Worm (Caenorhabditis elegans): Measurements from ENCODE around the gene cul-6.
A peak's percentile ranks its signal among the peaks of the same experiment; 100 is the strongest.

The cul-6 gene

ce11 chrIV:12600941-12601340, 10.7 kb upstream of the cul-6 start (continued):
- no peak for TF ChIP-seq F10B5.3 (tag; optimal IDR thresholded peaks at IDR 0.05)
- TF ChIP-seq lin-39 (tag; optimal IDR thresholded peaks at IDR 0.05), result no peak
- peak; percentile 38; the same call in 1 of the 2 replicates for TF ChIP-seq T26A8.4 (GFP tag; IDR thresholded peaks at IDR 0.05)
- TF ChIP-seq saeg-2 (GFP tag; IDR thresholded peaks at IDR 0.05), result peak; percentile 69; the same call in 1 of the 2 replicates
- no peak for TF ChIP-seq egl-27 (tag; optimal IDR thresholded peaks at IDR 0.05)
- TF ChIP-seq attf-4 (tag; optimal IDR thresholded peaks at IDR 0.05), result no peak
- peak; percentile 99 for TF ChIP-seq dmd-6 (GFP tag; IDR thresholded peaks at IDR 0.05)
- TF ChIP-seq nhr-28 (tag; optimal IDR thresholded peaks at IDR 0.05), result peak; percentile 91
- TF ChIP-seq Y48G9A.11 (GFP tag; IDR thresholded peaks at IDR 0.05), result no peak
- peak; percentile 89 for TF ChIP-seq dve-1 (tag; optimal IDR thresholded peaks at IDR 0.05; ENCODE audit: insufficient read depth)
- no peak for TF ChIP-seq daf-12 (tag; optimal IDR thresholded peaks at IDR 0.05)
- TF ChIP-seq dmd-9 (GFP tag; IDR thresholded peaks at IDR 0.05), result no peak
- TF ChIP-seq mes-2 (tag; optimal IDR thresholded peaks at IDR 0.05; ENCODE audit: poor library complexity, severe bottlenecking), result peak; percentile 12
- no peak for TF ChIP-seq snpc-1.2 (GFP tag; IDR thresholded peaks at IDR 0.05)
- TF ChIP-seq ceh-28 (tag; optimal IDR thresholded peaks at IDR 0.05), result no peak
- TF ChIP-seq snpc-4 (tag; optimal IDR thresholded peaks at IDR 0.05), result no peak
- TF ChIP-seq T20F7.1 (GFP tag; optimal IDR thresholded peaks at IDR 0.05), result peak; percentile 53
- peak; percentile 92 for TF ChIP-seq nhr-48 (tag; optimal IDR thresholded peaks at IDR 0.05)
- TF ChIP-seq nhr-102 (tag; optimal IDR thresholded peaks at IDR 0.05), result peak; percentile 98
- TF ChIP-seq lin-15B (tag; optimal IDR thresholded peaks at IDR 0.05), result no peak
- no peak for TF ChIP-seq dmd-8 (GFP tag; IDR thresholded peaks at IDR 0.05)
- TF ChIP-seq zfp-3 (GFP tag; conservative IDR thresholded peaks at IDR 0.05), result no peak
- TF ChIP-seq pqm-1 (tag; optimal IDR thresholded peaks at IDR 0.05), result peak; percentile 95
- TF ChIP-seq ZK546.5 (tag; optimal IDR thresholded peaks at IDR 0.05), result no peak
- TF ChIP-seq nhr-25 (tag; optimal IDR thresholded peaks at IDR 0.05; ENCODE audit: borderline replicate concordance, insufficient read depth), result no peak
- TF ChIP-seq mdl-1 (tag; optimal IDR thresholded peaks at IDR 0.05), result peak in 1 of 2 experiments; percentile 7
- peak; percentile 7 for TF ChIP-seq lin-13 (GFP tag; optimal IDR thresholded peaks at IDR 0.05)
- TF ChIP-seq ceh-20 (GFP tag; IDR thresholded peaks at IDR 0.05), result peak; percentile 48; the same call in 1 of the 2 replicates
- no peak for TF ChIP-seq F49E8.2 (tag; optimal IDR thresholded peaks at IDR 0.05; ENCODE audit: borderline replicate concordance)
- peak in 1 of 2 experiments; percentile 32 for TF ChIP-seq unc-62 (GFP tag; optimal IDR thresholded peaks at IDR 0.05 in 1 of 2)
- TF ChIP-seq unc-62 (tag; optimal IDR thresholded peaks at IDR 0.05), result no peak
- no peak for TF ChIP-seq fkh-10 (GFP tag; optimal IDR thresholded peaks at IDR 0.05)
- TF ChIP-seq nhr-237 (tag; optimal IDR thresholded peaks at IDR 0.05), result no peak

- TF ChIP-seq php-3 (GFP tag; IDR thresholded peaks at IDR 0.05) (peak; percentile 68), daf-12 (tag; optimal IDR thresholded peaks at IDR 0.05) (no peak), nhr-28 (tag; optimal IDR thresholded peaks at IDR 0.05) (peak; percentile 93), F44E2.7 (GFP tag; IDR thresholded peaks at IDR 0.05) (no peak), dmd-6 (GFP tag; IDR thresholded peaks at IDR 0.05) (peak; percentile 89), nhr-6 (tag; optimal IDR thresholded peaks at IDR 0.05) (no peak), nhr-77 (tag; optimal IDR thresholded peaks at IDR 0.05) (peak; percentile 85), nhr-48 (tag; optimal IDR thresholded peaks at IDR 0.05) (peak; percentile 17), unc-130 (GFP tag; optimal IDR thresholded peaks at IDR 0.05) (no peak), pqm-1 (tag; optimal IDR thresholded peaks at IDR 0.05) (peak; percentile 99), unc-62 (GFP tag; optimal IDR thresholded peaks at IDR 0.05 in 1 of 2) (peak in 1 of 2 experiments; percentile 57), unc-62 (tag; optimal IDR thresholded peaks at IDR 0.05) (no peak), hlh-30 (tag; optimal IDR thresholded peaks at IDR 0.05; ENCODE audit: insufficient read depth) (no peak), hlh-11 (tag; optimal IDR thresholded peaks at IDR 0.05) (peak; percentile 73), daf-16 (GFP tag; optimal IDR thresholded peaks at IDR 0.05) (no peak), daf-16 (tag; optimal IDR thresholded peaks at IDR 0.05) (peak; percentile 89), dve-1 (tag; optimal IDR thresholded peaks at IDR 0.05; ENCODE audit: insufficient read depth) (peak; percentile 77), nhr-102 (tag; optimal IDR thresholded peaks at IDR 0.05) (peak; percentile 81), tag-97 (GFP tag; IDR thresholded peaks at IDR 0.05) (no peak)
These were observed 8.9 kb upstream of the cul-6 start, which contains the start of gene pgp-1 for ce11 chrIV:12599158-12599557. Gene pgp-1 (minus strand): TSS chrIV:12599169.

Data from whole organism, L4 larva.